Worm (Caenorhabditis elegans): Measurements from ENCODE around the gene C16C8.8.

- TF ChIP-seq ceh-36 (tag; optimal IDR thresholded peaks at IDR 0.05) (no peak), hmbx-1 (tag; optimal IDR thresholded peaks at IDR 0.05) (no peak), flt-1 (GFP tag; IDR thresholded peaks at IDR 0.05) (no peak), ama-1 (optimal IDR thresholded peaks at IDR 0.05) (no peak), ceh-13 (GFP tag; optimal IDR thresholded peaks at IDR 0.05) (no peak), F13C5.2 (tag; optimal IDR thresholded peaks at IDR 0.05) (no peak), tbx-11 (GFP tag; IDR thresholded peaks at IDR 0.05) (no peak), aly-1 (tag; optimal IDR thresholded peaks at IDR 0.05) (no peak), B0310.2 (tag; optimal IDR thresholded peaks at IDR 0.05) (no peak), hnd-1 (tag; optimal IDR thresholded peaks at IDR 0.05) (no peak), ets-7 (tag; optimal IDR thresholded peaks at IDR 0.05) (no peak)
Observed at ce11 chrII:3440641-3440926, 20.9 kb downstream of the C16C8.8 start, which contains the start of gene C16C8.17.
